Fruit fly (Drosophila melanogaster) whole organism, embryonic: ENCODE results near the gene Fnta.

Source experiments
- Atf6 ChIP-seq: fragments of 200-800 bp; sonication (Bioruptor generic); IDR thresholded peaks from 2 replicates; pipeline ENCODE4 v1.3.6; 2022; ENCODE audit warnings: missing biosample characterization, missing genetic modification characterization
- B-H1 ChIP-seq: fragments of 200-800 bp; sonication (Bioruptor generic); IDR thresholded peaks from 3 replicates; pipeline ENCODE4 v1.3.6; 2022; ENCODE audit warnings: missing biosample characterization, missing genetic modification characterization
- CG10209 ChIP-seq: fragments of 200-800 bp; sonication (Bioruptor generic); optimal IDR thresholded peaks from 3 replicates; lab custom pipeline; 2017; ENCODE audit warnings: missing biosample characterization, mild to moderate bottlenecking, missing genetic modification characterization, missing genetic modification reagents
- CG10565 ChIP-seq: fragments of 200-800 bp; sonication (Bioruptor generic); optimal IDR thresholded peaks from 3 replicates; lab custom pipeline; 2016; ENCODE audit warnings: missing biosample characterization, mild to moderate bottlenecking, missing genetic modification characterization
- CG11696 ChIP-seq: fragments of 200-800 bp; sonication (Bioruptor generic); IDR thresholded peaks from 2 replicates; pipeline ENCODE4 v1.3.6; 2022; ENCODE audit warnings: missing biosample characterization, missing genetic modification characterization
- CG13296 ChIP-seq: fragments of 200-800 bp; sonication (Bioruptor generic); optimal IDR thresholded peaks from 3 replicates; lab custom pipeline; 2018; ENCODE audit warnings: missing biosample characterization, mild to moderate bottlenecking, missing genetic modification characterization
- CG15514 ChIP-seq: fragments of 200-800 bp; sonication (Bioruptor generic); optimal IDR thresholded peaks from 3 replicates; lab custom pipeline; 2017; ENCODE audit warnings: missing biosample characterization, missing genetic modification characterization, mild to moderate bottlenecking, moderate library complexity, missing genetic modification reagents
- CG15696 ChIP-seq: fragments of 200-800 bp; sonication (Bioruptor generic); optimal IDR thresholded peaks from 2 replicates; lab custom pipeline; 2019; ENCODE audit warnings: missing biosample characterization, mild to moderate bottlenecking, missing genetic modification characterization, moderate library complexity
- CG17359 ChIP-seq: fragments of 200-800 bp; sonication (Bioruptor generic); optimal IDR thresholded peaks from 3 replicates; lab custom pipeline; 2018; ENCODE audit warnings: missing biosample characterization, mild to moderate bottlenecking, missing genetic modification characterization, moderate library complexity
- CG31365 ChIP-seq: fragments of 200-800 bp; sonication (Bioruptor generic); optimal IDR thresholded peaks from 2 replicates; lab custom pipeline; 2018; ENCODE audit warnings: missing biosample characterization, mild to moderate bottlenecking, missing genetic modification characterization
- CG32767 ChIP-seq: fragments of 200-800 bp; sonication (Bioruptor generic); IDR thresholded peaks from 2 replicates; pipeline ENCODE4 v1.3.6; 2022; ENCODE audit warnings: missing biosample characterization, missing genetic modification characterization
- CG32772 ChIP-seq: fragments of 200-800 bp; sonication (Bioruptor generic); IDR thresholded peaks from 2 replicates; pipeline ENCODE4 v1.3.6; 2022; ENCODE audit warnings: missing biosample characterization, missing genetic modification characterization
- CG3838 ChIP-seq: fragments of 200-800 bp; sonication (Bioruptor generic); optimal IDR thresholded peaks from 3 replicates; lab custom pipeline; 2016; ENCODE audit warnings: missing biosample characterization, missing genetic modification characterization
- CG4820 ChIP-seq: fragments of 200-800 bp; sonication (Bioruptor generic); optimal IDR thresholded peaks from 3 replicates; lab custom pipeline; 2016; ENCODE audit warnings: missing biosample characterization, missing genetic modification characterization
- CG6254 ChIP-seq: fragments of 200-800 bp; sonication (Bioruptor generic); optimal IDR thresholded peaks from 3 replicates; lab custom pipeline; 2017; ENCODE audit warnings: mild to moderate bottlenecking, missing biosample characterization, missing genetic modification reagents, missing genetic modification characterization
- CG7357 ChIP-seq: fragments of 200-800 bp; sonication (Bioruptor generic); IDR thresholded peaks from 3 replicates; pipeline ENCODE4 v1.3.6; 2022; ENCODE audit warnings: missing biosample characterization, missing genetic modification characterization
- CG8478 ChIP-seq: fragments of >200 bp; optimal IDR thresholded peaks from 2 replicates; lab custom pipeline; 2018
- CG9609 ChIP-seq: fragments of 200-800 bp; sonication (Bioruptor generic); optimal IDR thresholded peaks from 3 replicates; lab custom pipeline; 2016; ENCODE audit warnings: missing biosample characterization, missing genetic modification characterization
- CG9797 ChIP-seq: fragments of 200-800 bp; sonication (Bioruptor generic); optimal IDR thresholded peaks from 3 replicates; lab custom pipeline; 2018; ENCODE audit warnings: missing biosample characterization, mild to moderate bottlenecking, missing genetic modification characterization
- CG9817 ChIP-seq: fragments of 200-800 bp; sonication (Bioruptor generic); optimal IDR thresholded peaks from 2 replicates; lab custom pipeline; 2018; ENCODE audit warnings: missing biosample characterization, mild to moderate bottlenecking, missing genetic modification characterization, moderate library complexity
- CoRest ChIP-seq: fragments of 200-800 bp; sonication (Bioruptor generic); optimal IDR thresholded peaks from 3 replicates; lab custom pipeline; 2018; ENCODE audit warnings: missing biosample characterization, mild to moderate bottlenecking, missing genetic modification characterization, moderate library complexity
- ERR ChIP-seq: fragments of 200-800 bp; sonication (Bioruptor generic); optimal IDR thresholded peaks from 2 replicates; lab custom pipeline; 2016; ENCODE audit warnings: missing biosample characterization, missing genetic modification characterization
- HmgD ChIP-seq: fragments of 200-800 bp; sonication (Bioruptor generic); optimal IDR thresholded peaks from 3 replicates; lab custom pipeline; 2016; ENCODE audit warnings: missing biosample characterization, missing genetic modification characterization
- Lpt ChIP-seq: fragments of >200 bp; optimal IDR thresholded peaks from 2 replicates; lab custom pipeline; 2018; ENCODE audit warnings: missing biosample characterization, missing genetic modification characterization
- Nf-YA ChIP-seq: fragments of 200-800 bp; sonication (Bioruptor generic); IDR thresholded peaks from 2 replicates; pipeline ENCODE4 v1.3.6; 2022; ENCODE audit warnings: missing biosample characterization, missing genetic modification characterization
- NfI ChIP-seq: fragments of 200-800 bp; sonication (Bioruptor generic); optimal IDR thresholded peaks from 3 replicates; lab custom pipeline; 2018; ENCODE audit warnings: missing biosample characterization, mild to moderate bottlenecking, missing genetic modification characterization, moderate library complexity
- Pdp1 ChIP-seq, 2 experiments: fragments of 200-800 bp; sonication (Bioruptor generic); optimal IDR thresholded peaks; 3 replicates each; lab custom pipeline; 2016; ENCODE audit warnings: missing biosample characterization in 2 of 2, missing genetic modification characterization in 2 of 2, mild to moderate bottlenecking in 1 of 2, moderate library complexity in 1 of 2
- Ravus ChIP-seq: fragments of 200-800 bp; sonication (Bioruptor generic); IDR thresholded peaks from 2 replicates; pipeline ENCODE4 v1.3.6; 2022; ENCODE audit warnings: missing biosample characterization, missing genetic modification characterization
- TFAM ChIP-seq: fragments of 200-800 bp; sonication (Bioruptor generic); optimal IDR thresholded peaks from 2 replicates; lab custom pipeline; 2017; ENCODE audit warnings: missing biosample characterization, missing genetic modification characterization, inconsistent platforms
- al ChIP-seq: fragments of 200-800 bp; sonication (Bioruptor generic); IDR thresholded peaks from 2 replicates; pipeline ENCODE4 v1.3.6; 2022; ENCODE audit warnings: missing biosample characterization, missing genetic modification characterization
- dpn ChIP-seq, 2 experiments: fragments of 200-800 bp; sonication (Bioruptor generic); optimal IDR thresholded peaks; 3 replicates each; lab custom pipeline; 2016; ENCODE audit warnings: missing biosample characterization in 2 of 2, missing genetic modification characterization in 2 of 2
- esg ChIP-seq: fragments of 200-800 bp; sonication (Bioruptor generic); conservative IDR thresholded peaks from 2 replicates; pipeline ENCODE4 v1.3.6; 2022; ENCODE audit warnings: missing biosample characterization, missing genetic modification characterization
- exex ChIP-seq: fragments of 200-800 bp; sonication (Bioruptor generic); optimal IDR thresholded peaks from 4 replicates; lab custom pipeline; 2018; ENCODE audit warnings: missing biosample characterization, mild to moderate bottlenecking, missing genetic modification characterization, moderate library complexity
- eyg ChIP-seq: fragments of 200-800 bp; sonication (Bioruptor generic); optimal IDR thresholded peaks from 3 replicates; lab custom pipeline; 2016; ENCODE audit warnings: missing biosample characterization, missing genetic modification characterization
- grau ChIP-seq: fragments of 200-800 bp; optimal IDR thresholded peaks from 3 replicates; lab custom pipeline; 2019; ENCODE audit warnings: missing biosample characterization, mild to moderate bottlenecking, missing genetic modification characterization, moderate library complexity
- gsb ChIP-seq: fragments of 200-800 bp; sonication (Bioruptor generic); IDR thresholded peaks from 2 replicates; pipeline ENCODE4 v1.3.6; 2022; ENCODE audit warnings: missing biosample characterization, missing genetic modification characterization
- gsb-n ChIP-seq: fragments of 200-800 bp; sonication (Bioruptor generic); optimal IDR thresholded peaks from 3 replicates; lab custom pipeline; 2018; ENCODE audit warnings: missing biosample characterization, mild to moderate bottlenecking, missing genetic modification characterization
- mirr ChIP-seq: fragments of 200-800 bp; sonication (Bioruptor generic); optimal IDR thresholded peaks from 3 replicates; lab custom pipeline; 2018; ENCODE audit warnings: missing biosample characterization, mild to moderate bottlenecking, missing genetic modification characterization
- nau ChIP-seq: fragments of 200-800 bp; sonication (Bioruptor generic); optimal IDR thresholded peaks from 3 replicates; lab custom pipeline; 2017; ENCODE audit warnings: missing biosample characterization, mild to moderate bottlenecking, missing genetic modification characterization, missing genetic modification reagents
- nerfin-2 ChIP-seq: fragments of 200-800 bp; sonication (Bioruptor generic); IDR thresholded peaks from 2 replicates; pipeline ENCODE4 v1.3.6; 2022; ENCODE audit warnings: missing biosample characterization, missing genetic modification characterization; ENCODE audit not compliant: partially characterized antibody
- onecut ChIP-seq: fragments of 200-800 bp; sonication (Bioruptor generic); IDR thresholded peaks from 2 replicates; pipeline ENCODE4 v1.3.6; 2022; ENCODE audit warnings: missing biosample characterization, missing genetic modification characterization
- pros ChIP-seq: fragments of 200-800 bp; sonication (Bioruptor generic); optimal IDR thresholded peaks from 3 replicates; lab custom pipeline; 2019; ENCODE audit warnings: missing biosample characterization, mild to moderate bottlenecking, missing genetic modification characterization, moderate library complexity
- repo ChIP-seq: fragments of 200-800 bp; sonication (Bioruptor generic); optimal IDR thresholded peaks from 2 replicates; lab custom pipeline; 2016; ENCODE audit warnings: missing biosample characterization, missing genetic modification characterization
- sc ChIP-seq, 3 experiments: fragments of >200 bp in 2 of 3; fragments of 200-800 bp in 1 of 3; sonication (Bioruptor generic) in 1 of 3; optimal IDR thresholded peaks; 2 replicates in 2 of 3; 3 replicates in 1 of 3; lab custom pipeline; 2017; ENCODE audit warnings: mild to moderate bottlenecking in 1 of 3, missing biosample characterization in 1 of 3, missing genetic modification characterization in 1 of 3, missing genetic modification reagents in 1 of 3
- sima ChIP-seq: fragments of 200-800 bp; sonication (Bioruptor generic); optimal IDR thresholded peaks from 2 replicates; lab custom pipeline; 2016; ENCODE audit warnings: missing biosample characterization, missing genetic modification characterization
- ssp ChIP-seq: fragments of 200-800 bp; sonication (Bioruptor generic); IDR thresholded peaks from 2 replicates; pipeline ENCODE4 v1.3.6; 2022; ENCODE audit warnings: missing biosample characterization, missing genetic modification characterization
- tin ChIP-seq: fragments of 200-800 bp; sonication (Bioruptor generic); optimal IDR thresholded peaks from 3 replicates; lab custom pipeline; 2016; ENCODE audit warnings: missing biosample characterization, missing genetic modification characterization
- trem ChIP-seq: fragments of 200-800 bp; optimal IDR thresholded peaks from 3 replicates; lab custom pipeline; 2019; ENCODE audit warnings: missing biosample characterization, mild to moderate bottlenecking, missing genetic modification characterization, moderate library complexity
- tx ChIP-seq: fragments of 200-800 bp; sonication (Bioruptor generic); optimal IDR thresholded peaks from 2 replicates; lab custom pipeline; 2016; ENCODE audit warnings: missing biosample characterization, missing genetic modification characterization
- wdn ChIP-seq: fragments of 200-800 bp; sonication (Bioruptor generic); IDR thresholded peaks from 2 replicates; pipeline ENCODE4 v1.3.6; 2022; ENCODE audit warnings: missing biosample characterization, missing genetic modification characterization

Fnta gene

DNA sequence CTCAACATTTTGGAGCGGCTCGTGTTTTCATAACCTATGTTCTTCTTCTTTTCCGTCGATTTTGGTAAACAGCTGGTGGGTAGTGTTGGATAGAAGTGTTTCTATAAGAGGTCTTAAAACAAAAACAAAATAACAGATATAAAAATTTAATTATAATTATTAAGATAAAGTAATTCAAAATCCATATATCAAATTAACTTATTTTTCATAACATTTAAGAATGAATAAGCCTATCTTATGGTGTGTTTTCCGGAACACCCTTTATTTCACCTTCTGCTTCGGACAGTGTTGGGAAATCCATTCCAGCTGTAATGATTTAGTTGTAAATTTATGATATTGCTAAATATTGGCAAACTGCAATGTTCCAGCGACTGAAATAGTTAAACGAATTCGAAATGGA, 19.9 kb upstream of the Fnta start, which contains the start of the genes mRpS2 and Mon1 (continued):
- TF ChIP-seq grau (tag; lab: Kevin White, UChicago) (peak; percentile 93), nau (GFP tag; lab: Kevin White, UChicago) (no peak), esg (GFP tag; lab: Robert Waterston, UW) (peak; percentile 95), CG15696 (peak; percentile 88), CG9609 (GFP tag; lab: Kevin White, UChicago) (peak; percentile 80), CG11696 (GFP tag; lab: Robert Waterston, UW) (peak; percentile 93), ssp (peak; percentile 90), sc (optimal IDR thresholded peaks at IDR 0.05; lab: Kevin White, UChicago) (no peak), sc (GFP tag; optimal IDR thresholded peaks at IDR 0.05; lab: Kevin White, UChicago) (peak; percentile 88), Atf6 (peak; percentile 95), onecut (peak; percentile 78), tin (GFP tag; lab: Kevin White, UChicago) (peak; percentile 95), pros (GFP tag; lab: Kevin White, UChicago) (no peak), CG10209 (GFP tag; lab: Kevin White, UChicago) (peak; percentile 94), trem (peak; percentile 94), dpn (GFP tag; optimal IDR thresholded peaks at IDR 0.05; lab: Kevin White, UChicago) (peak; percentile 85 to 96), Pdp1 (GFP tag; optimal IDR thresholded peaks at IDR 0.05; lab: Kevin White, UChicago) (peak; percentile 76 to 77), exex (peak; percentile 84), CG4820 (GFP tag; lab: Kevin White, UChicago) (peak; percentile 91), sima (peak; percentile 12), gsb-n (peak; percentile 94), Lpt (GFP tag; lab: Kevin White, UChicago) (no peak), nerfin-2 (no peak), CG9797 (GFP tag; lab: Kevin White, UChicago) (peak; percentile 16), CG32772 (GFP tag; lab: Robert Waterston, UW) (peak; percentile 95), CG9817 (peak; percentile 94), B-H1 (GFP tag; lab: Robert Waterston, UW) (peak; percentile 96), CG17359 (tag; lab: Kevin White, UChicago) (peak; percentile 97), wdn (GFP tag; lab: Robert Waterston, UW) (peak; percentile 92), al (GFP tag; lab: Robert Waterston, UW) (peak; percentile 96), gsb (GFP tag; lab: Robert Waterston, UW) (peak; percentile 95), ERR (peak; percentile 78), Nf-YA (peak; percentile 88), repo (GFP tag; lab: Kevin White, UChicago) (peak; percentile 54), CG15514 (GFP tag; lab: Kevin White, UChicago) (peak; percentile 93), CG7357 (GFP tag; lab: Robert Waterston, UW) (peak; percentile 89), CG3838 (GFP tag; lab: Kevin White, UChicago) (peak; percentile 70), eyg (GFP tag; lab: Kevin White, UChicago) (peak; percentile 18), HmgD (peak; percentile 15), CG32767 (GFP tag; lab: Robert Waterston, UW) (peak; percentile 95), CG31365 (tag; lab: Kevin White, UChicago) (peak; percentile 48), Ravus (GFP tag; lab: Robert Waterston, UW) (peak; percentile 88), CG13296 (GFP tag; lab: Kevin White, UChicago) (peak; percentile 93), CoRest (tag; lab: Kevin White, UChicago) (peak; percentile 96), tx (GFP tag; lab: Kevin White, UChicago) (peak; percentile 67), CG10565 (peak; percentile 3), NfI (GFP tag; lab: Kevin White, UChicago) (peak; percentile 95), mirr (GFP tag; lab: Kevin White, UChicago) (peak; percentile 60), CG8478 (lab: Kevin White, UChicago) (no peak), TFAM (GFP tag; lab: Kevin White, UChicago) (peak; percentile 18), CG6254 (GFP tag; lab: Kevin White, UChicago) (peak; percentile 89)
